Fruit fly (Drosophila melanogaster) whole organism, wandering third instar larva: ENCODE measurements around the gene Dad1.

Source experiments
- Dfd ChIP-seq: fragments of >200 bp; optimal IDR thresholded peaks from 2 replicates; lab custom pipeline; 2017; ENCODE audit warnings: missing biosample characterization, missing genetic modification characterization
- Hr78 ChIP-seq: fragments of >200 bp; optimal IDR thresholded peaks from 2 replicates; lab custom pipeline; 2017; ENCODE audit warnings: missing biosample characterization, missing genetic modification characterization
- OdsH ChIP-seq: fragments of 200-800 bp; sonication (Bioruptor generic); optimal IDR thresholded peaks from 2 replicates; lab custom pipeline; 2016; ENCODE audit warnings: missing biosample characterization, mild to moderate bottlenecking, missing genetic modification characterization
- Rel ChIP-seq, 2 experiments: fragments of 200-800 bp; sonication (Bioruptor generic) in 1 of 2; optimal IDR thresholded peaks; 2 replicates in 1 of 2; 3 replicates in 1 of 2; lab custom pipeline; 2016 to 2019; ENCODE audit warnings: mild to moderate bottlenecking in 2 of 2, missing biosample characterization in 2 of 2, missing genetic modification characterization in 2 of 2, moderate library complexity in 1 of 2
- fru ChIP-seq: fragments of 200-800 bp; sonication (Bioruptor generic); optimal IDR thresholded peaks from 3 replicates; lab custom pipeline; 2016; ENCODE audit warnings: missing biosample characterization, mild to moderate bottlenecking, missing genetic modification characterization
- h ChIP-seq: fragments of 200-800 bp; sonication (Bioruptor generic); optimal IDR thresholded peaks from 3 replicates; lab custom pipeline; 2016; ENCODE audit warnings: missing biosample characterization, mild to moderate bottlenecking, missing genetic modification characterization
- pan ChIP-seq: fragments of >200 bp; optimal IDR thresholded peaks from 2 replicates; lab custom pipeline; 2017
- psq ChIP-seq: fragments of 200-800 bp; sonication (Bioruptor generic); optimal IDR thresholded peaks from 3 replicates; lab custom pipeline; 2017; ENCODE audit warnings: missing biosample characterization, mild to moderate bottlenecking, missing genetic modification characterization, moderate library complexity
- tai ChIP-seq: sonication (Bioruptor generic); optimal IDR thresholded peaks from 2 replicates; lab custom pipeline; 2016; ENCODE audit warnings: missing biosample characterization, missing genetic modification characterization

DNA sequence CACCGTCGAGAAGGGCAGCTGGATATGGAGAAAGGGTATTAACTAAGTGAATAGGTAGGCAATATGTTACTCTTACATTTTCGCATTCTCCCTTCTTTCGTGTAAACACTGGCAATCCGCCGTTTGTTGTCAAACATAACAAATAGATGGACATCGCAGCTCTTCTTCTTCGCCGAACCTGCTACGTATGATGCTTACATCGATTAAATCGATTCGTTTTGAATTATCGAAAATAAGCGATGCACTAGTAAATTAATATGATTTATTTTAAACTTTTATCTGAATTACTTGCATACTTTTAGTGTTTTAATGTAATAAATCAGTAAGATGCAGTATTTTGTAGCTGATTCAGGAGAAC lies 19.0 kb upstream of the Dad1 start, which contains the start of gene fy:
- TF ChIP-seq pan (no peak), Rel (GFP tag; optimal IDR thresholded peaks at IDR 0.05; lab: Kevin White, UChicago) (no peak), Rel (tag; optimal IDR thresholded peaks at IDR 0.05; lab: Kevin White, UChicago) (no peak), tai (GFP tag; lab: Kevin White, UChicago) (no peak), psq (no peak), h (GFP tag; lab: Kevin White, UChicago) (no peak), Hr78 (GFP tag; lab: Kevin White, UChicago) (no peak), OdsH (GFP tag; lab: Kevin White, UChicago) (no peak), fru (GFP tag; lab: Kevin White, UChicago) (no peak), Dfd (GFP tag; lab: Kevin White, UChicago) (no peak)
